Worm (Caenorhabditis elegans) whole organism, L1 larva: ENCODE results near the gene clc-21.
"Not testable (repeated sequence)": the region's sequence is repeated elsewhere in the genome, so short reads cannot be mapped to it uniquely, and the experiment has no call there.

ENCODE experiments used
- C34B4.2 ChIP-seq: sonication (generic microtip); optimal IDR thresholded peaks from 2 replicates; lab custom pipeline; 2017; ENCODE audit warnings: mild to moderate bottlenecking, missing genetic modification characterization, missing compliant biosample characterization
- F16B12.6 ChIP-seq: fragments of 150-350 bp; optimal IDR thresholded peaks from 2 replicates; lab custom pipeline; 2014; ENCODE audit warnings: missing biosample characterization, missing genetic modification characterization
- aha-1 ChIP-seq: fragments of 150-350 bp; optimal IDR thresholded peaks from 2 replicates; lab custom pipeline; 2014; ENCODE audit warnings: missing biosample characterization, missing genetic modification characterization
- alr-1 ChIP-seq: fragments of 200-800 bp; sonication (Bioruptor generic); optimal IDR thresholded peaks from 2 replicates; lab custom pipeline; 2018; ENCODE audit warnings: borderline replicate concordance, mild to moderate bottlenecking, missing genetic modification characterization, missing compliant biosample characterization
- aly-2 ChIP-seq: fragments of 150-350 bp; optimal IDR thresholded peaks from 2 replicates; lab custom pipeline; 2014; ENCODE audit warnings: missing biosample characterization, missing genetic modification characterization
- ceh-63 ChIP-seq: fragments of 200-800 bp; sonication (Bioruptor generic); optimal IDR thresholded peaks from 2 replicates; lab custom pipeline; 2018; ENCODE audit warnings: mild to moderate bottlenecking, missing genetic modification characterization, missing compliant biosample characterization
- ceh-88 ChIP-seq: fragments of 200-800 bp; sonication (Bioruptor generic); IDR thresholded peaks from 2 replicates; pipeline ENCODE4 v1.3.6; 2022; ENCODE audit warnings: missing genetic modification characterization, missing compliant biosample characterization
- ces-1 ChIP-seq: fragments of 150-350 bp; optimal IDR thresholded peaks from 2 replicates; lab custom pipeline; 2014; ENCODE audit warnings: missing biosample characterization, missing genetic modification reagents, missing genetic modification characterization
- dpl-1 ChIP-seq, 3 experiments: fragments of 150-350 bp in 2 of 3; sonication (generic microtip) in 1 of 3; optimal IDR thresholded peaks; 2 replicates each; lab custom pipeline; 2014 to 2017; ENCODE audit warnings: missing biosample characterization in 3 of 3, missing genetic modification characterization in 3 of 3, missing genetic modification reagents in 3 of 3
- dsc-1 ChIP-seq: sonication (generic microtip); optimal IDR thresholded peaks from 2 replicates; lab custom pipeline; 2016; ENCODE audit warnings: mild to moderate bottlenecking, missing genetic modification characterization, missing compliant biosample characterization
- egl-27 ChIP-seq, 2 experiments: fragments of 150-350 bp in 1 of 2; sonication (generic microtip); optimal IDR thresholded peaks; 3 replicates each; lab custom pipeline; 2017 to 2018; ENCODE audit warnings: missing biosample characterization in 2 of 2, missing genetic modification characterization in 2 of 2, missing genetic modification reagents in 2 of 2
- elt-2 ChIP-seq: sonication (generic microtip); optimal IDR thresholded peaks from 2 replicates; lab custom pipeline; 2016; ENCODE audit warnings: missing genetic modification characterization, mild to moderate bottlenecking, inconsistent platforms, missing compliant biosample characterization, missing genetic modification reagents
- elt-3 ChIP-seq, 6 experiments: fragments of 150-350 bp in 1 of 6; sonication (generic microtip); optimal IDR thresholded peaks; 2 replicates each; lab custom pipeline; 2017 to 2018; ENCODE audit warnings: missing biosample characterization in 6 of 6, missing genetic modification characterization in 6 of 6, inconsistent platforms in 1 of 6
- hlh-17 ChIP-seq: fragments of 200-800 bp; sonication (Bioruptor generic); optimal IDR thresholded peaks from 2 replicates; lab custom pipeline; 2018; ENCODE audit warnings: missing genetic modification characterization, mild to moderate bottlenecking, missing compliant biosample characterization, moderate library complexity, borderline replicate concordance
- irx-1 ChIP-seq: sonication (generic microtip); optimal IDR thresholded peaks from 2 replicates; lab custom pipeline; 2016; ENCODE audit warnings: missing genetic modification characterization, missing compliant biosample characterization
- jun-1 ChIP-seq: fragments of 150-350 bp; optimal IDR thresholded peaks from 2 replicates; lab custom pipeline; 2014; ENCODE audit warnings: missing biosample characterization, missing genetic modification reagents, missing genetic modification characterization
- lin-13 ChIP-seq: fragments of 150-350 bp; optimal IDR thresholded peaks from 2 replicates; lab custom pipeline; 2014; ENCODE audit warnings: missing biosample characterization, missing genetic modification reagents, missing genetic modification characterization
- lin-35 ChIP-seq, 2 experiments: fragments of 150-350 bp; optimal IDR thresholded peaks; 2 replicates each; lab custom pipeline; 2014; ENCODE audit warnings: missing biosample characterization in 2 of 2, missing genetic modification characterization in 2 of 2, missing genetic modification reagents in 2 of 2
- lin-39 ChIP-seq: fragments of 150-350 bp; optimal IDR thresholded peaks from 2 replicates; lab custom pipeline; 2014; ENCODE audit warnings: missing biosample characterization, missing genetic modification reagents, missing genetic modification characterization
- mab-9 ChIP-seq: fragments of 200-800 bp; sonication (Bioruptor generic); IDR thresholded peaks from 2 replicates; pipeline ENCODE4 v1.3.6; 2022; ENCODE audit warnings: missing genetic modification reagents, missing genetic modification characterization, missing compliant biosample characterization
- nhr-11 ChIP-seq: fragments of 150-350 bp; optimal IDR thresholded peaks from 2 replicates; lab custom pipeline; 2014; ENCODE audit warnings: missing biosample characterization, missing genetic modification characterization
- nhr-20 ChIP-seq: sonication (generic microtip); optimal IDR thresholded peaks from 2 replicates; lab custom pipeline; 2016; ENCODE audit warnings: mild to moderate bottlenecking, missing genetic modification characterization, missing compliant biosample characterization
- nhr-237 ChIP-seq: fragments of 150-350 bp; optimal IDR thresholded peaks from 2 replicates; lab custom pipeline; 2014; ENCODE audit warnings: missing biosample characterization, missing genetic modification characterization
- nhr-28 ChIP-seq: fragments of 150-350 bp; optimal IDR thresholded peaks from 2 replicates; lab custom pipeline; 2014; ENCODE audit warnings: missing biosample characterization, missing genetic modification characterization
- nhr-71 ChIP-seq: sonication (generic microtip); optimal IDR thresholded peaks from 2 replicates; lab custom pipeline; 2016; ENCODE audit warnings: mild to moderate bottlenecking, missing genetic modification characterization, moderate library complexity, missing compliant biosample characterization
- nhr-76 ChIP-seq: sonication (generic microtip); optimal IDR thresholded peaks from 2 replicates; lab custom pipeline; 2017; ENCODE audit warnings: missing biosample characterization, missing genetic modification characterization
- nhr-84 ChIP-seq: sonication (generic microtip); optimal IDR thresholded peaks from 2 replicates; lab custom pipeline; 2017; ENCODE audit warnings: missing biosample characterization, missing genetic modification characterization
- nhr-90 ChIP-seq: sonication (generic microtip); optimal IDR thresholded peaks from 2 replicates; lab custom pipeline; 2016; ENCODE audit warnings: mild to moderate bottlenecking, missing genetic modification characterization, missing compliant biosample characterization; ENCODE audit not compliant: poor library complexity
- skn-1 ChIP-seq: fragments of 150-350 bp; optimal IDR thresholded peaks from 2 replicates; lab custom pipeline; 2014; ENCODE audit warnings: missing biosample characterization, missing genetic modification characterization
- snu-23 ChIP-seq: sonication (generic microtip); optimal IDR thresholded peaks from 2 replicates; lab custom pipeline; 2016; ENCODE audit warnings: missing genetic modification characterization, missing compliant biosample characterization
- sox-4 ChIP-seq: sonication (generic microtip); optimal IDR thresholded peaks from 2 replicates; lab custom pipeline; 2016; ENCODE audit warnings: missing genetic modification characterization, missing compliant biosample characterization
- sptf-1 ChIP-seq: fragments of 150-350 bp; optimal IDR thresholded peaks from 2 replicates; lab custom pipeline; 2014; ENCODE audit warnings: missing biosample characterization, missing genetic modification characterization
- sup-37 ChIP-seq: fragments of 200-800 bp; sonication (Bioruptor generic); optimal IDR thresholded peaks from 2 replicates; lab custom pipeline; 2018; ENCODE audit warnings: mild to moderate bottlenecking, missing genetic modification characterization, missing compliant biosample characterization
- unc-62 ChIP-seq: fragments of 150-350 bp; optimal IDR thresholded peaks from 2 replicates; lab custom pipeline; 2014; ENCODE audit warnings: missing biosample characterization, missing genetic modification reagents, missing genetic modification characterization
- unc-86 ChIP-seq: sonication (generic microtip); optimal IDR thresholded peaks from 2 replicates; lab custom pipeline; 2016; ENCODE audit warnings: missing genetic modification characterization, missing compliant biosample characterization
- ztf-4 ChIP-seq: fragments of 150-350 bp; optimal IDR thresholded peaks from 2 replicates; lab custom pipeline; 2014; ENCODE audit warnings: missing biosample characterization, missing genetic modification characterization

The clc-21 gene

DNA sequence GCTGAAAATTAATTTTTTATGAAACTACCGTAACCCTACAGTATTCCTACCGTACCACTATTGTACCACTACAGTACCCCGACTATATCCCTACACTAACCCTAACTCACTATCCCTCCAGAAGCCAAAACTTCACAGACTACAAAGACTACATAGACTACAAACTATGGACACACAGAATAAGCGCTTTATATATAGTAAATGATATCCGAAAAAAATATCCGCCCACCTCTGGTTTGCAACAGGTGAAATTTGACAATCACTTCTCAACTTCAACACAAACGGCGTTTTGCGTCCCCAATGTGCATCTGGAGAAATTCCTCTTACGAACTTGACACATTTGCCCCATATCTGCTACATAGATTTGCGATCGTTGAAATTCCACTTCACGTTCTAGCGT, 7.0 kb upstream of the clc-21 start, which contains the start of gene srh-132:
TSS of gene srh-132 (plus strand) at position 301 of the 400 bp plus-strand sequence.
- TF ChIP-seq unc-62; nhr-20 (tag; lab: Kevin White, UChicago); C34B4.2 (tag; lab: Kevin White, UChicago): not testable (repeated sequence)

- TF ChIP-seq dsc-1 (tag; lab: Kevin White, UChicago): no peak
- no peak for TF ChIP-seq nhr-71 (tag; lab: Kevin White, UChicago)
- no peak for TF ChIP-seq nhr-20 (tag; lab: Kevin White, UChicago)
- TF ChIP-seq C34B4.2 (tag; lab: Kevin White, UChicago): no peak
- TF ChIP-seq alr-1 (tag; lab: Kevin White, UChicago): no peak
- TF ChIP-seq irx-1: no peak
- no peak for TF ChIP-seq ceh-88
- TF ChIP-seq sptf-1 (tag; lab: Kevin White, UChicago): no peak
- TF ChIP-seq unc-86: no peak
- no peak for TF ChIP-seq sup-37
- TF ChIP-seq lin-39 (tag; lab: Kevin White, UChicago): no peak
- no peak for TF ChIP-seq lin-35 (GFP tag; optimal IDR thresholded peaks at IDR 0.05; lab: Kevin White, UChicago)
- no peak for TF ChIP-seq aha-1 (tag; lab: Kevin White, UChicago)
- no peak for TF ChIP-seq skn-1 (tag; lab: Kevin White, UChicago)
- TF ChIP-seq egl-27 (tag; optimal IDR thresholded peaks at IDR 0.05; lab: Kevin White, UChicago): no peak
- TF ChIP-seq hlh-17 (GFP tag; lab: Kevin White, UChicago): no peak
- no peak for TF ChIP-seq nhr-76 (tag; lab: Kevin White, UChicago)
- no peak for TF ChIP-seq nhr-28
These were observed 2.0 kb upstream of the clc-21 start, which contains the start of gene T27C5.12 for ce11 chrV:17414951-17415350. Gene T27C5.12, plus strand, starts transcription at chrV:17415251.

DNA sequence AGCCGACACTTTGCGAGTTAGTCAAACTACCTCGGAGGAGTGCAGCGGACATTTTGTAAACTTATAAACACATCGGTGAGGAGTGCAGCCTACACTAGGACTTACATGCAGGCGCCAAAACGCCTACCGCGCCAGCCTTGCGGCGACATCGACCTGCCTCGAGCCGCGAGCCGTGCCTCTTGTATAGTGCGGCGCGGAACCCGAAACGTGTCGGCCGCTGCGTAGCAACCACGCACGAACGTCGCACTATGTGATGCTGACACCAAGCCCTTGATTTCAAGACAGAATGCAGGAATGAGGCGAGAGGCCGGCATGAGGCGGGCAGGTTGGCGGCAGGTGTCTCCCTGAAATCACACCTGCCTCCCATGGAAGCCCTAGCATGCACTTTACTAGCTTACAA, 12.3 kb downstream of the clc-21 start:
- TF ChIP-seq nhr-84 (tag; lab: Kevin White, UChicago): no peak
- TF ChIP-seq nhr-237: no peak
- TF ChIP-seq ztf-4 (tag; lab: Kevin White, UChicago): no peak
- TF ChIP-seq irx-1: no peak
- no peak for TF ChIP-seq elt-2

DNA sequence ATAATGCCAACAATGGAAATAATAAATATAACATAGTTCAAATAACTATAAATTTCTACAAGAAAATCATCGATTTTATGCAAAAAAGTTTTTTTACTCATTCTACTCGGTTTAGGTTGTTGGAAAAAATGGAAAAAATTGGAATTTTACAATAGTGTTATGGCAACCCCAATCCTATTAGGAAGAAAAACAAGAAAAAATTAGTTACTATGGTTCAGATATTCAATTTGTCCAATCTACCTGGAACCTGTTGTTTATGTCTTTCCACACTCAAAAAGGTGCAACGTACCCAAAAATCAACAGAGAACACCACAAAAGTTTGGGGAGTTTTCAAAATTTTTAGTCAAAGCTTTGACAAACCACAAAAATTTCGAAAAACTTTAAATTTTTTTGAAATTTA, 13.1 kb downstream of the clc-21 start, which contains the start of gene T27C5.10:
TSS of gene T27C5.10 (minus strand) at position 101 of the 400 bp plus-strand sequence.
- TF ChIP-seq lin-13 (no peak), nhr-90 (no peak), ces-1 (GFP tag; lab: Kevin White, UChicago) (no peak), elt-3 (tag; optimal IDR thresholded peaks at IDR 0.05; lab: Kevin White, UChicago) (no peak), mab-9 (GFP tag; lab: Robert Waterston, UW) (no peak), F16B12.6 (tag; lab: Kevin White, UChicago) (no peak), jun-1 (tag; lab: Kevin White, UChicago) (no peak), unc-86 (no peak), nhr-11 (tag; lab: Kevin White, UChicago) (no peak), snu-23 (GFP tag; lab: Kevin White, UChicago) (no peak), sox-4 (tag; lab: Kevin White, UChicago) (no peak), sptf-1 (tag; lab: Kevin White, UChicago) (no peak), aly-2 (tag; lab: Kevin White, UChicago) (no peak), ceh-63 (GFP tag; lab: Kevin White, UChicago) (no peak), dpl-1 (GFP tag; optimal IDR thresholded peaks at IDR 0.05; lab: Kevin White, UChicago) (no peak)
- TF ChIP-seq, all 84 proteins: peak for 0
